Worm (Caenorhabditis elegans) whole organism, L4 larva: ENCODE data around the gene T07D4.2.
A peak's percentile ranks its signal among the peaks of the same experiment; 100 is the strongest.

Source experiments
- D1046.2 ChIP-seq: fragments of 200-800 bp; sonication (Bioruptor generic); IDR thresholded peaks from 2 replicates; pipeline ENCODE4 v1.3.6; 2022; ENCODE audit warnings: missing genetic modification characterization, missing compliant biosample characterization
- R02D3.7 ChIP-seq: fragments of 150-350 bp; sonication (generic microtip); optimal IDR thresholded peaks from 3 replicates; lab custom pipeline; 2014; ENCODE audit warnings: missing biosample characterization, missing genetic modification characterization
- T26A8.4 ChIP-seq: fragments of 200-800 bp; sonication (Bioruptor generic); IDR thresholded peaks from 2 replicates; pipeline ENCODE4 v1.3.6; 2022; ENCODE audit warnings: missing genetic modification characterization, missing compliant biosample characterization
- Y5F2A.4 ChIP-seq: fragments of 200-800 bp; sonication (Bioruptor generic); optimal IDR thresholded peaks from 2 replicates; lab custom pipeline; 2018; ENCODE audit warnings: mild to moderate bottlenecking, missing genetic modification characterization, missing compliant biosample characterization
- ZK337.2 ChIP-seq: fragments of 200-800 bp; sonication (Bioruptor generic); IDR thresholded peaks from 2 replicates; pipeline ENCODE4 v1.3.6; 2022; ENCODE audit warnings: missing genetic modification reagents, missing genetic modification characterization, missing compliant biosample characterization
- ZK546.5 ChIP-seq, 2 experiments: sonication (generic microtip); optimal IDR thresholded peaks; 2 replicates each; lab custom pipeline; 2017; ENCODE audit warnings: missing biosample characterization in 2 of 2, missing genetic modification characterization in 2 of 2
- aha-1 ChIP-seq: fragments of 150-350 bp; peaks from one replicate; lab custom pipeline; 2014; ENCODE audit warnings: missing biosample characterization, missing genetic modification characterization
- aly-2 ChIP-seq: sonication (generic microtip); optimal IDR thresholded peaks from 2 replicates; lab custom pipeline; 2018; ENCODE audit warnings: missing biosample characterization, missing genetic modification characterization
- attf-4 ChIP-seq: sonication (generic microtip); optimal IDR thresholded peaks from 3 replicates; lab custom pipeline; 2017; ENCODE audit warnings: missing biosample characterization, missing genetic modification characterization
- ceh-28 ChIP-seq: fragments of 150-350 bp; optimal IDR thresholded peaks from 2 replicates; lab custom pipeline; 2014; ENCODE audit warnings: missing biosample characterization, missing genetic modification reagents, missing genetic modification characterization
- ceh-32 ChIP-seq: sonication (generic microtip); optimal IDR thresholded peaks from 2 replicates; lab custom pipeline; 2016; ENCODE audit warnings: mild to moderate bottlenecking, missing genetic modification characterization, missing compliant biosample characterization; ENCODE audit not compliant: poor library complexity
- ceh-62 ChIP-seq: sonication (generic microtip); optimal IDR thresholded peaks from 2 replicates; lab custom pipeline; 2017; ENCODE audit warnings: missing biosample characterization, missing genetic modification characterization
- daf-12 ChIP-seq: fragments of 150-350 bp; optimal IDR thresholded peaks from 2 replicates; lab custom pipeline; 2014; ENCODE audit warnings: missing biosample characterization, missing genetic modification reagents, missing genetic modification characterization
- daf-16 ChIP-seq, 3 experiments: sonication (generic microtip); optimal IDR thresholded peaks; 2 replicates each; lab custom pipeline; 2016 to 2017; ENCODE audit warnings: missing genetic modification characterization in 3 of 3, missing genetic modification reagents in 3 of 3, mild to moderate bottlenecking in 2 of 3, missing compliant biosample characterization in 2 of 3, missing biosample characterization in 1 of 3, moderate library complexity in 1 of 3
- daf-19 ChIP-seq: fragments of 200-800 bp; sonication (Bioruptor generic); conservative IDR thresholded peaks from 2 replicates; pipeline ENCODE4 v1.3.6; 2022; ENCODE audit warnings: missing genetic modification characterization, missing compliant biosample characterization
- dmd-8 ChIP-seq: fragments of 200-800 bp; sonication (Bioruptor generic); IDR thresholded peaks from 2 replicates; pipeline ENCODE4 v1.3.6; 2022; ENCODE audit warnings: missing genetic modification characterization, missing compliant biosample characterization
- dpl-1 ChIP-seq: fragments of 150-350 bp; optimal IDR thresholded peaks from 2 replicates; lab custom pipeline; 2014; ENCODE audit warnings: missing biosample characterization, missing genetic modification reagents, missing genetic modification characterization
- dve-1 ChIP-seq: sonication (generic microtip); optimal IDR thresholded peaks from 2 replicates; lab custom pipeline; 2017; ENCODE audit warnings: antibody characterized with exemption, mild to moderate bottlenecking, missing genetic modification characterization, missing compliant biosample characterization; ENCODE audit not compliant: insufficient read depth
- gei-8 ChIP-seq: fragments of 200-800 bp; sonication (Bioruptor generic); optimal IDR thresholded peaks from 2 replicates; lab custom pipeline; 2018; ENCODE audit warnings: mild to moderate bottlenecking, missing genetic modification characterization, missing compliant biosample characterization
- hlh-11 ChIP-seq: fragments of 200-800 bp; sonication (Bioruptor generic); optimal IDR thresholded peaks from 2 replicates; lab custom pipeline; 2018; ENCODE audit warnings: mild to moderate bottlenecking, missing genetic modification characterization, missing compliant biosample characterization
- hlh-30 ChIP-seq: sonication (generic microtip); optimal IDR thresholded peaks from 2 replicates; lab custom pipeline; 2017; ENCODE audit warnings: antibody characterized with exemption, mild to moderate bottlenecking, missing genetic modification characterization, missing compliant biosample characterization; ENCODE audit not compliant: insufficient read depth
- lin-15B ChIP-seq: fragments of 150-350 bp; sonication (generic microtip); optimal IDR thresholded peaks from 3 replicates; lab custom pipeline; 2014; ENCODE audit warnings: missing biosample characterization, missing genetic modification characterization
- lin-38 ChIP-seq: fragments of 200-800 bp; sonication (Bioruptor generic); IDR thresholded peaks from 2 replicates; pipeline ENCODE4 v1.3.6; 2022; ENCODE audit warnings: missing genetic modification reagents, missing genetic modification characterization, missing compliant biosample characterization
- lsy-2 ChIP-seq, 2 experiments: fragments of 150-350 bp in 1 of 2; sonication (generic microtip) in 1 of 2; optimal IDR thresholded peaks; 2 replicates each; lab custom pipeline; 2014 to 2017; ENCODE audit warnings: missing biosample characterization in 2 of 2, missing genetic modification characterization in 2 of 2
- madf-5 ChIP-seq, 2 experiments: fragments of 200-800 bp; sonication (Bioruptor generic); IDR thresholded peaks; 2 replicates each; pipeline ENCODE4 v1.3.6; 2022; ENCODE audit warnings: missing compliant biosample characterization in 2 of 2, missing genetic modification characterization in 2 of 2
- madf-9 ChIP-seq: fragments of 200-800 bp; sonication (Bioruptor generic); conservative IDR thresholded peaks from 2 replicates; pipeline ENCODE4 v1.3.6; 2022; ENCODE audit warnings: missing genetic modification reagents, missing genetic modification characterization, missing compliant biosample characterization
- mdl-1 ChIP-seq, 2 experiments: fragments of 150-350 bp in 1 of 2; sonication (generic microtip) in 1 of 2; optimal IDR thresholded peaks; 2 replicates each; lab custom pipeline; 2014 to 2017; ENCODE audit warnings: missing biosample characterization in 2 of 2, missing genetic modification characterization in 2 of 2
- mes-2 ChIP-seq: sonication (generic microtip); optimal IDR thresholded peaks from 2 replicates; lab custom pipeline; 2016; ENCODE audit warnings: missing genotype, mild to moderate bottlenecking, missing genetic modification characterization, missing compliant biosample characterization; ENCODE audit not compliant: poor library complexity, severe bottlenecking
- nhr-237 ChIP-seq: sonication (generic microtip); optimal IDR thresholded peaks from 2 replicates; lab custom pipeline; 2017; ENCODE audit warnings: missing biosample characterization, missing genetic modification characterization
- nhr-25 ChIP-seq: sonication (generic microtip); optimal IDR thresholded peaks from 2 replicates; lab custom pipeline; 2017; ENCODE audit warnings: missing genetic modification characterization, mild to moderate bottlenecking, missing compliant biosample characterization, antibody characterized with exemption, moderate library complexity, borderline replicate concordance; ENCODE audit not compliant: insufficient read depth
- nhr-28 ChIP-seq: fragments of 150-350 bp; optimal IDR thresholded peaks from 2 replicates; lab custom pipeline; 2014; ENCODE audit warnings: missing biosample characterization, missing genetic modification characterization
- nhr-42 ChIP-seq: fragments of 200-800 bp; sonication (Bioruptor generic); IDR thresholded peaks from 2 replicates; pipeline ENCODE4 v1.3.6; 2022; ENCODE audit warnings: missing genetic modification characterization, missing compliant biosample characterization
- nhr-48 ChIP-seq: sonication (generic microtip); optimal IDR thresholded peaks from 2 replicates; lab custom pipeline; 2016; ENCODE audit warnings: mild to moderate bottlenecking, missing genetic modification characterization, missing compliant biosample characterization
- nhr-77 ChIP-seq: fragments of 150-350 bp; optimal IDR thresholded peaks from 2 replicates; lab custom pipeline; 2014; ENCODE audit warnings: missing biosample characterization, missing genetic modification characterization
- pha-4 ChIP-seq, 2 experiments: fragments of 150-350 bp in 1 of 2; fragments of 200-800 bp in 1 of 2; sonication (Bioruptor generic) in 1 of 2; IDR thresholded peaks in 1 of 2; optimal IDR thresholded peaks in 1 of 2; 2 replicates each; pipeline versions ENCODE4 v1.3.6 to Lab custom; 2014 to 2022; ENCODE audit warnings: missing genetic modification characterization in 2 of 2, missing genetic modification reagents in 2 of 2, missing biosample characterization in 1 of 2, missing compliant biosample characterization in 1 of 2
- php-3 ChIP-seq: fragments of 200-800 bp; sonication (Bioruptor generic); IDR thresholded peaks from 2 replicates; pipeline ENCODE4 v1.3.6; 2022; ENCODE audit warnings: missing genetic modification reagents, missing genetic modification characterization, missing compliant biosample characterization
- pqm-1 ChIP-seq: sonication (generic microtip); optimal IDR thresholded peaks from 2 replicates; lab custom pipeline; 2017; ENCODE audit warnings: missing biosample characterization, missing genetic modification characterization
- unc-130 ChIP-seq: sonication (generic microtip); optimal IDR thresholded peaks from 2 replicates; lab custom pipeline; 2016; ENCODE audit warnings: missing genetic modification reagents, missing genetic modification characterization, missing compliant biosample characterization
- unc-62 ChIP-seq, 3 experiments: fragments of 150-350 bp in 1 of 3; sonication (generic microtip); optimal IDR thresholded peaks in 2 of 3; peaks in 1 of 3; 1 replicate in 1 of 3; 2 replicates in 2 of 3; lab custom pipeline; 2014 to 2017; ENCODE audit warnings: missing biosample characterization in 3 of 3, missing genetic modification characterization in 3 of 3, missing genetic modification reagents in 3 of 3, missing genotype in 1 of 3
- zfp-3 ChIP-seq: fragments of 200-800 bp; sonication (Bioruptor generic); conservative IDR thresholded peaks from 2 replicates; pipeline ENCODE4 v1.3.6; 2022; ENCODE audit warnings: missing genetic modification reagents, missing genetic modification characterization, missing compliant biosample characterization
- ztf-7 ChIP-seq: fragments of 150-350 bp; optimal IDR thresholded peaks from 2 replicates; lab custom pipeline; 2014; ENCODE audit warnings: missing biosample characterization, missing genetic modification characterization

Gene T07D4.2

DNA sequence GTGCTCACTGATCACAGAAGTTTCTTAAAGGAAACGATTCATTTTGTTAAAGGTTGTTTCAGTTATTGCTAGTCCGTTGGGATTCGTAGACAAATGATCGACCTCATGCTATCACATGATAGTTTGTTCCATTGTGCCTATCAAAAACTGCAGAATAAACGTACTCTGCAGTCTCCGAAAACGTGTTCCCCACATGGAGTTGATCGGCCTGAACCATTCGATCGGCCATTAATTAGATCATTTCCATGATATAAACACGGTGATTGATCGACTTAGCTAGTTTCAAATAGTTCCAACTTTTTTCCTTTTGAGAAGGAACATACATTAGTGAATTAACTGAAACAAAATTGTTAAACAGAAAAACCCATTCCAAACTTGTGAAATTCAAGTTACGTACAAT, 51.0 kb downstream of the T07D4.2 start (continued):
- TF ChIP-seq hlh-11 (tag; lab: Kevin White, UChicago) = peak; percentile 56
- peak in 1 of 2 experiments; percentile 0 for TF ChIP-seq lsy-2 (tag; optimal IDR thresholded peaks at IDR 0.05; lab: Kevin White, UChicago)
- no peak for TF ChIP-seq dmd-8
- TF ChIP-seq madf-9 (GFP tag; lab: Robert Waterston, UW) = no peak
- TF ChIP-seq D1046.2 (GFP tag; lab: Robert Waterston, UW) = no peak
- no peak for TF ChIP-seq nhr-77 (tag; lab: Kevin White, UChicago)
- TF ChIP-seq T26A8.4 (GFP tag; lab: Robert Waterston, UW) = no peak
- TF ChIP-seq ZK546.5 (tag; optimal IDR thresholded peaks at IDR 0.05; lab: Kevin White, UChicago) = no peak
- no peak for TF ChIP-seq attf-4

DNA sequence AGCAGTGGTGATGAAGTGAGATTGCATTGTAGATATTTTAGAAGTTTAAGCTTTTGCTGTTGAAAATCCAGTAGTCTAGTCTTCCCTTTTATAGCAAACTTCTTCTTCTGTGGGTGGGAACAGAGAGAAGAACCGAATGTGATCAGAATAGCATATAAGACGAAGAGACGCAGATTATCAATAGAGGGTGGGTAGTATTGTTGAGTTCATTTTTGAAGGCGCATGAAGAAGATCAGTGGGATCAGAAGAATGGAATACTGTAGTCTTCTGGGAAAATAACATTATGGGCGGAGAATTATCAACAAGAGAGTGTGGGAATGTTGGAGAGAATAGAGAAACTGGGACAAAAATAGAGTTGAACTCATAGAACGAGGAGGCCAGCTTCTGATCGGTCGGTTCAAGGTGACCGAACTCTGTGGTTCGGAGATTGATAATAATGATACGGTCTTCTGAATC, 52.6 kb downstream of the T07D4.2 start, which contains the start of gene F46C5.1:
TSS of gene F46C5.1 (minus strand) at position 51 of the 456 bp plus-strand sequence.
- TF ChIP-seq aly-2 (no peak), nhr-42 (no peak), ztf-7 (tag; lab: Kevin White, UChicago) (no peak), nhr-48 (tag; lab: Kevin White, UChicago) (no peak), lin-15B (tag; lab: Kevin White, UChicago) (no peak), pha-4 (GFP tag; IDR thresholded peaks at IDR 0.05; lab: Robert Waterston, UW) (no peak), pha-4 (tag; optimal IDR thresholded peaks at IDR 0.05; lab: Kevin White, UChicago) (no peak), unc-130 (GFP tag; lab: Kevin White, UChicago) (no peak), zfp-3 (GFP tag; lab: Robert Waterston, UW) (no peak), ceh-62 (tag; lab: Kevin White, UChicago) (no peak), php-3 (GFP tag; lab: Robert Waterston, UW) (no peak), hlh-30 (tag; lab: Kevin White, UChicago) (peak; percentile 13), unc-62 (GFP tag; optimal IDR thresholded peaks at IDR 0.05 in 1 of 2; lab: Kevin White, UChicago) (peak in 1 of 2 experiments; percentile 63), unc-62 (tag; optimal IDR thresholded peaks at IDR 0.05; lab: Kevin White, UChicago) (no peak), aha-1 (peak; percentile 28), pqm-1 (tag; lab: Kevin White, UChicago) (no peak), R02D3.7 (tag; lab: Kevin White, UChicago) (no peak), daf-16 (GFP tag; optimal IDR thresholded peaks at IDR 0.05; lab: Kevin White, UChicago) (no peak), daf-16 (tag; optimal IDR thresholded peaks at IDR 0.05; lab: Kevin White, UChicago) (no peak), nhr-28 (tag; lab: Kevin White, UChicago) (peak; percentile 75), mdl-1 (tag; optimal IDR thresholded peaks at IDR 0.05; lab: Kevin White, UChicago) (no peak), madf-5 (GFP tag; IDR thresholded peaks at IDR 0.05; lab: Robert Waterston, UW) (no peak), T26A8.4 (GFP tag; lab: Robert Waterston, UW) (peak; percentile 31; the same call in 1 of the 2 replicates)

DNA sequence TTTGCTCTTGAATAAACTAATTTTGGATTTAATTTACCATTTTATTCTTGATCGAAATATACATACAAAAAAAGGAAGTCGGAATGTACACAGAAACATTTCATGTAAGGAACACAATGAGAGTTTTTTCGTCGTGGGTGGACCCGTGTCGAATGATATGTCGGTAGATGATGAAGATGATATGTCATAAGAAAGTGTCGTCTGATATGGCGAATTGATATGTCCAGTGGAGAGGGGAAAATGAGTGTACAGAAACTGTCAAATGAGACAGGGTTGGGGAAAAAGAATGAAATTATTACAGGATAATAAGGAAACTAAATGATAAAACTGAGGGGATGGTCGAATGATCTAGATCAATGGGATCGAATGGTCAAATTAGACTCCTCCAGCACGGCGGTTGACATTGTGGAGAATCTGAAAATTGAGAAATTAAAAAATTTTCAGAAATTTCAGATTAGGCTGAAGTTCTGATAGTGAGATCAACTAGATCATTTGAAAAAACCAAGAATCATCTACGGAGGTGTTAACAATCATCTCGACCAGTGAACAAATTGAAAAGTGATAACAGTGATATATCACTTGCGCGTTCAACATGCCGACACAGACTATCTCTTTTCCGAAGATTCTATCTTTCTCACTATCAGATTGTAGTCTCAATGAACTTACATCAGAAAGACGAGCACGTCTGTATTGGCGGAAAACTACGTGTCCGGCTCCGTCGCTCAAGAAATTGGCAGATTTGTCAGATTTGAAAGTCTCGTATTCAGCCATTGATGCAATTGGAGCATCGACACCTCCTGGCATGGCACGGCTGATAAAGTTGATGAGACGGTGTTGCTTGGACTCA, 53.4 kb downstream of the T07D4.2 start:
- TF ChIP-seq nhr-237 (tag; lab: Kevin White, UChicago) = no peak
- TF ChIP-seq php-3 (GFP tag; lab: Robert Waterston, UW) = no peak
- 0 out of 2 replicates have a peak, but pooled peaks have one; percentile 41 for TF ChIP-seq dmd-8
- TF ChIP-seq mes-2 (tag; lab: Kevin White, UChicago) = peak; percentile 41
- TF ChIP-seq hlh-30 (tag; lab: Kevin White, UChicago) = peak; percentile 5
- no peak for TF ChIP-seq attf-4
- no peak for TF ChIP-seq gei-8 (GFP tag; lab: Kevin White, UChicago)
- TF ChIP-seq daf-19 = no peak
- 0 out of 4 replicates have a peak, but pooled peaks of 1 of the 2 experiments have one; percentile 22 for TF ChIP-seq madf-5 (GFP tag; IDR thresholded peaks at IDR 0.05; lab: Robert Waterston, UW)
- peak; percentile 31 for TF ChIP-seq nhr-28 (tag; lab: Kevin White, UChicago)
- TF ChIP-seq Y5F2A.4 (GFP tag; lab: Kevin White, UChicago) = no peak
- peak; percentile 25 for TF ChIP-seq dve-1 (tag; lab: Kevin White, UChicago)
- TF ChIP-seq daf-12 = no peak
- no peak for TF ChIP-seq madf-9 (GFP tag; lab: Robert Waterston, UW)
- peak in 1 of 2 experiments; percentile 44 for TF ChIP-seq lsy-2 (tag; optimal IDR thresholded peaks at IDR 0.05; lab: Kevin White, UChicago)
- no peak for TF ChIP-seq dpl-1 (GFP tag; lab: Kevin White, UChicago)
- TF ChIP-seq ceh-32 = no peak
- peak in 1 of 2 experiments; percentile 93 for TF ChIP-seq unc-62 (GFP tag; optimal IDR thresholded peaks at IDR 0.05 in 1 of 2; lab: Kevin White, UChicago)
- no peak for TF ChIP-seq unc-62 (tag; optimal IDR thresholded peaks at IDR 0.05; lab: Kevin White, UChicago)
- peak; percentile 43 for TF ChIP-seq nhr-25 (tag; lab: Kevin White, UChicago)
- TF ChIP-seq ceh-28 (tag; lab: Kevin White, UChicago) = no peak
- no peak for TF ChIP-seq pha-4 (GFP tag; IDR thresholded peaks at IDR 0.05; lab: Robert Waterston, UW)
- no peak for TF ChIP-seq pha-4 (tag; optimal IDR thresholded peaks at IDR 0.05; lab: Kevin White, UChicago)
- 0 out of 2 replicates have a peak, but pooled peaks have one; percentile 31 for TF ChIP-seq ZK337.2 (GFP tag; lab: Robert Waterston, UW)
- TF ChIP-seq lin-38 (GFP tag; lab: Robert Waterston, UW) = peak; percentile 2
